Fruit fly (Drosophila melanogaster): Measurements from ENCODE around the gene Ada.
A peak's percentile ranks its signal among the peaks of the same experiment; 100 is the strongest.

Ada gene

DNA sequence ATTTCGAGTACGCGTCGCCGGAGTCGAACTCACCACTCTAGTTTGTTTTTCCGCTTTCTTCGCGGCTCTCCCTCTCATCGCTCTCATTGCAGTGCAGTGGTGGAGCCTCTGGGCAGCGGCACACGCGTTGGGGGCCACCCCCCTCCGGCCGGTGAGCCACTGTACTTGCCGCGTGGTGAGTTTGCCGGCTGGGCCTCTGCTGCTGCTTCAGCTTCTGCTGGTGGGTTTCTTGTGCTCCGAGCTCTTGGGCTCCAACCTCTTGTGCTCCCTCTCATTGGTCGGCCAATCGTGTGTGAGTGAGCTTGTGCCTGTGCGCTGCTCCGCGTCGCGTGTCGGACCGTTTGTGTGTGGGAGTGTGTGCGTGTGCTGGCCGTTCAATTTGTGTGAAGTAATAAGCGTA, 12.0 kb upstream of the Ada start (continued):
- TF ChIP-seq abd-A (tag; optimal IDR thresholded peaks at IDR 0.05) (peak; percentile 86), CG9437 (GFP tag; optimal IDR thresholded peaks at IDR 0.05) (no peak), CG6791 (GFP tag; IDR thresholded peaks at IDR 0.05; ENCODE audit: partially characterized antibody) (no peak), ap (GFP tag; IDR thresholded peaks at IDR 0.05) (no peak), ato (GFP tag; IDR thresholded peaks at IDR 0.05; ENCODE audit: partially characterized antibody) (no peak), slbo (GFP tag; IDR thresholded peaks at IDR 0.05) (no peak), NK7.1 (GFP tag; optimal IDR thresholded peaks at IDR 0.05) (peak; percentile 39), Xbp1 (GFP tag; optimal IDR thresholded peaks at IDR 0.05) (peak; percentile 38), Dip3 (GFP tag; optimal IDR thresholded peaks at IDR 0.05) (peak; percentile 66), Xrp1 (GFP tag; IDR thresholded peaks at IDR 0.05) (no peak), Sry-δ (GFP tag; optimal IDR thresholded peaks at IDR 0.05) (peak; percentile 44), HLHmδ (GFP tag; optimal IDR thresholded peaks at IDR 0.05) (peak; percentile 92), Hr39 (optimal IDR thresholded peaks at IDR 0.05) (no peak), Fer1 (GFP tag; optimal IDR thresholded peaks at IDR 0.05) (peak; percentile 84), Vsx1 (GFP tag; optimal IDR thresholded peaks at IDR 0.05) (peak; percentile 65), GATAe (GFP tag; conservative IDR thresholded peaks at IDR 0.05) (no peak), vvl (GFP tag; IDR thresholded peaks at IDR 0.05) (no peak), wdn (GFP tag; IDR thresholded peaks at IDR 0.05) (no peak), CG18764 (GFP tag; optimal IDR thresholded peaks at IDR 0.05) (no peak), Abd-B (GFP tag; optimal IDR thresholded peaks at IDR 0.05) (no peak), grn (GFP tag; optimal IDR thresholded peaks at IDR 0.05) (no peak), pan (optimal IDR thresholded peaks at IDR 0.05) (no peak), pan (GFP tag; optimal IDR thresholded peaks at IDR 0.05 in 1 of 2, IDR thresholded peaks at IDR 0.05 in 1 of 2) (no peak), hbn (GFP tag; IDR thresholded peaks at IDR 0.05; ENCODE audit: partially characterized antibody) (no peak), Ets65A (GFP tag) (no peak), CG32767 (GFP tag; IDR thresholded peaks at IDR 0.05) (no peak), CG34376 (GFP tag; optimal IDR thresholded peaks at IDR 0.05) (peak; percentile 87), CG2129 (GFP tag; IDR thresholded peaks at IDR 0.05; ENCODE audit: partially characterized antibody) (no peak), tll (GFP tag; optimal IDR thresholded peaks at IDR 0.05) (no peak), CG8359 (GFP tag; optimal IDR thresholded peaks at IDR 0.05; ENCODE audit: borderline replicate concordance) (no peak), CG4854 (GFP tag; optimal IDR thresholded peaks at IDR 0.05) (peak; percentile 6), da (GFP tag; optimal IDR thresholded peaks at IDR 0.05) (peak; percentile 46), Mrtf (GFP tag; IDR thresholded peaks at IDR 0.05) (no peak), sr (GFP tag; IDR thresholded peaks at IDR 0.05) (no peak), CG13123 (GFP tag; optimal IDR thresholded peaks at IDR 0.05) (no peak), pb (GFP tag; optimal IDR thresholded peaks at IDR 0.05) (peak; percentile 76), CG1024 (GFP tag; IDR thresholded peaks at IDR 0.05) (no peak), aop (GFP tag; IDR thresholded peaks at IDR 0.05) (no peak), CG15073 (GFP tag; optimal IDR thresholded peaks at IDR 0.05) (no peak), CG18262 (tag; optimal IDR thresholded peaks at IDR 0.05) (no peak), fd64A (GFP tag; optimal IDR thresholded peaks at IDR 0.05) (peak; percentile 57), Hr78 (GFP tag; optimal IDR thresholded peaks at IDR 0.05) (peak in 1 of 2 experiments; percentile 18), jumu (GFP tag; optimal IDR thresholded peaks at IDR 0.05) (peak; percentile 73), usp (GFP tag; optimal IDR thresholded peaks at IDR 0.05) (no peak), CG11696 (GFP tag; IDR thresholded peaks at IDR 0.05) (no peak), pzg (GFP tag; optimal IDR thresholded peaks at IDR 0.05) (peak; percentile 23), sima (GFP tag; optimal IDR thresholded peaks at IDR 0.05) (no peak), Deaf1 (tag; optimal IDR thresholded peaks at IDR 0.05) (peak; percentile 52), Kr (GFP tag; optimal IDR thresholded peaks at IDR 0.05) (no peak), fu2 (GFP tag; optimal IDR thresholded peaks at IDR 0.05) (peak; percentile 36), D19B (GFP tag; optimal IDR thresholded peaks at IDR 0.05) (no peak), pros (GFP tag; optimal IDR thresholded peaks at IDR 0.05) (peak; percentile 91)
